Worm (Caenorhabditis elegans): ENCODE measurements around the gene F44E5.2.

F44E5.2 gene

ce11 chrII:11761806-11762512 is 4.6 kb upstream of the F44E5.2 start:
- no peak for TF ChIP-seq C08G9.2 (tag; optimal IDR thresholded peaks at IDR 0.05)
- no peak for TF ChIP-seq sox-4 (tag; optimal IDR thresholded peaks at IDR 0.05)
- no peak for TF ChIP-seq ceh-22 (tag; optimal IDR thresholded peaks at IDR 0.05)
- TF ChIP-seq K02D7.2 (tag; optimal IDR thresholded peaks at IDR 0.05), result no peak
- TF ChIP-seq ceh-18 (tag; optimal IDR thresholded peaks at IDR 0.05), result no peak
- TF ChIP-seq ceh-6 (GFP tag; optimal IDR thresholded peaks at IDR 0.05), result no peak
- no peak for TF ChIP-seq ceh-2 (tag; optimal IDR thresholded peaks at IDR 0.05)
- no peak for TF ChIP-seq rnt-1 (tag; optimal IDR thresholded peaks at IDR 0.05)
- TF ChIP-seq sox-2 (GFP tag; IDR thresholded peaks at IDR 0.05), result no peak
- no peak for TF ChIP-seq pha-4 (tag; optimal IDR thresholded peaks at IDR 0.05)
- no peak for TF ChIP-seq nfya-1 (tag; optimal IDR thresholded peaks at IDR 0.05)

- no peak for TF ChIP-seq fkh-6 (tag; optimal IDR thresholded peaks at IDR 0.05)
- TF ChIP-seq sdc-2 (tag; optimal IDR thresholded peaks at IDR 0.05), result no peak
- TF ChIP-seq elt-2 (tag; optimal IDR thresholded peaks at IDR 0.05), result no peak
- no peak for TF ChIP-seq ref-2 (tag; optimal IDR thresholded peaks at IDR 0.05)
- TF ChIP-seq madf-2 (tag; optimal IDR thresholded peaks at IDR 0.05), result no peak
- TF ChIP-seq gmeb-2 (tag; optimal IDR thresholded peaks at IDR 0.05), result no peak
- TF ChIP-seq pros-1 (tag; optimal IDR thresholded peaks at IDR 0.05), result no peak
- no peak for TF ChIP-seq eyg-1 (tag; optimal IDR thresholded peaks at IDR 0.05)
- TF ChIP-seq ceh-22 (tag; optimal IDR thresholded peaks at IDR 0.05), result no peak
- no peak for TF ChIP-seq che-1 (tag; optimal IDR thresholded peaks at IDR 0.05)
- TF ChIP-seq nhr-11 (tag; optimal IDR thresholded peaks at IDR 0.05), result no peak
- TF ChIP-seq unc-55 (GFP tag; optimal IDR thresholded peaks at IDR 0.05), result no peak
- no peak for TF ChIP-seq unc-42 (tag; optimal IDR thresholded peaks at IDR 0.05)
- no peak for TF ChIP-seq unc-3 (GFP tag; conservative IDR thresholded peaks at IDR 0.05)
- no peak for TF ChIP-seq unc-3 (tag; optimal IDR thresholded peaks at IDR 0.05)
- no peak for TF ChIP-seq ceh-18 (tag; optimal IDR thresholded peaks at IDR 0.05)
- TF ChIP-seq hlh-6 (tag; optimal IDR thresholded peaks at IDR 0.05), result no peak
- no peak for TF ChIP-seq ceh-30 (tag; optimal IDR thresholded peaks at IDR 0.05)
Observed at ce11 chrII:11765506-11766152, 943 bp upstream of the F44E5.2 start.

ce11 chrII:11772364-11772763 is 5.8 kb downstream of the F44E5.2 start, which contains the start of gene F44E5.15:
F44E5.15 (plus strand) TSS chrII:11772664.
- TF ChIP-seq hlh-6 (tag; optimal IDR thresholded peaks at IDR 0.05) (no peak), zip-5 (tag; optimal IDR thresholded peaks at IDR 0.05) (no peak), hlh-30 (tag; optimal IDR thresholded peaks at IDR 0.05; ENCODE audit: insufficient read depth) (no peak)

- TF ChIP-seq dve-1 (tag; optimal IDR thresholded peaks at IDR 0.05) (no peak), ceh-9 (tag; optimal IDR thresholded peaks at IDR 0.05) (no peak), tbx-2 (tag; optimal IDR thresholded peaks at IDR 0.05) (no peak), K02D7.2 (tag; optimal IDR thresholded peaks at IDR 0.05) (no peak), ceh-6 (GFP tag; optimal IDR thresholded peaks at IDR 0.05) (no peak), hlh-15 (tag; optimal IDR thresholded peaks at IDR 0.05) (no peak), ets-4 (tag; optimal IDR thresholded peaks at IDR 0.05) (no peak), ceh-18 (tag; optimal IDR thresholded peaks at IDR 0.05) (no peak), pag-3 (tag; optimal IDR thresholded peaks at IDR 0.05; ENCODE audit: borderline replicate concordance) (no peak), ttx-3 (tag; optimal IDR thresholded peaks at IDR 0.05) (no peak), ama-1 (optimal IDR thresholded peaks at IDR 0.05) (no peak), npax-4 (tag; optimal IDR thresholded peaks at IDR 0.05) (no peak)
Observed at ce11 chrII:11774218-11774617, 7.6 kb downstream of the F44E5.2 start, which contains the start of gene F44E5.1. F44E5.1 (minus strand) TSS chrII:11774559.
